Worm (Caenorhabditis elegans): ENCODE results near the gene lat-1.

lat-1 gene

ce11 chrII:8890530-8890929 is 6.1 kb upstream of the lat-1 start:
- TF ChIP-seq hlh-11 (tag; optimal IDR thresholded peaks at IDR 0.05) (no peak), F49E8.2 (tag; optimal IDR thresholded peaks at IDR 0.05; ENCODE audit: borderline replicate concordance) (no peak), set-16 (GFP tag; IDR thresholded peaks at IDR 0.05) (no peak), daf-12 (tag; optimal IDR thresholded peaks at IDR 0.05) (no peak), egl-27 (tag; optimal IDR thresholded peaks at IDR 0.05) (no peak), Y5F2A.4 (GFP tag; optimal IDR thresholded peaks at IDR 0.05) (no peak), nhr-41 (GFP tag; IDR thresholded peaks at IDR 0.05) (no peak), cey-2 (tag; optimal IDR thresholded peaks at IDR 0.05; ENCODE audit: borderline replicate concordance, insufficient read depth) (no peak), snpc-4 (tag; optimal IDR thresholded peaks at IDR 0.05) (no peak), F26F4.8 (GFP tag; conservative IDR thresholded peaks at IDR 0.05) (no peak), lir-3 (tag; optimal IDR thresholded peaks at IDR 0.05) (no peak), dmd-8 (GFP tag; IDR thresholded peaks at IDR 0.05) (no peak), php-3 (GFP tag; IDR thresholded peaks at IDR 0.05) (no peak), lin-29 (GFP tag; IDR thresholded peaks at IDR 0.05) (no peak), tag-97 (GFP tag; IDR thresholded peaks at IDR 0.05) (no peak), zfp-3 (GFP tag; conservative IDR thresholded peaks at IDR 0.05) (no peak), jun-1 (tag; optimal IDR thresholded peaks at IDR 0.05) (no peak), spr-3 (GFP tag; optimal IDR thresholded peaks at IDR 0.05) (no peak)

DNA sequence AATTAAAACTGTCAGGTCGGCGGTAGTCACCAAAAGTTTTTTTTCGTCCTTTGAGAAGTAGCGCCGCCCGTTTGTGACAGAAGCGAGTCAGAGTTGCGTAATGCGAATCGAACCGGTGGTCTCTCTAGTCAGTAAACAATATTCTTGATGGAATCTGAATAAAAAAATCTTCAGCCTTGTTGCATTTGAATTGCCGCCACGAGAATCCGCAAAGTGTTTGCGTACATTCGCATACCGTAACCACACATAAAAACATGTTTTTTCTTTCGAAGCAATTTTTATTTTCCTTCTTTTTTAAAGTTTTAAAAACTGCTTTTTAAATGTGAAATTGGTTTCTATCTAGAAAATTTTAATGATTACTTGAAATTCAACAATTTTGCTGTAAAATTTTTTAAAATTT is 5.6 kb upstream of the lat-1 start:
- TF ChIP-seq lsy-2 (tag; optimal IDR thresholded peaks at IDR 0.05) (peak in 1 of 2 experiments; percentile 52), sdz-12 (GFP tag; optimal IDR thresholded peaks at IDR 0.05) (no peak), dpl-1 (GFP tag; optimal IDR thresholded peaks at IDR 0.05) (peak; percentile 17), attf-4 (tag; optimal IDR thresholded peaks at IDR 0.05) (no peak)

DNA sequence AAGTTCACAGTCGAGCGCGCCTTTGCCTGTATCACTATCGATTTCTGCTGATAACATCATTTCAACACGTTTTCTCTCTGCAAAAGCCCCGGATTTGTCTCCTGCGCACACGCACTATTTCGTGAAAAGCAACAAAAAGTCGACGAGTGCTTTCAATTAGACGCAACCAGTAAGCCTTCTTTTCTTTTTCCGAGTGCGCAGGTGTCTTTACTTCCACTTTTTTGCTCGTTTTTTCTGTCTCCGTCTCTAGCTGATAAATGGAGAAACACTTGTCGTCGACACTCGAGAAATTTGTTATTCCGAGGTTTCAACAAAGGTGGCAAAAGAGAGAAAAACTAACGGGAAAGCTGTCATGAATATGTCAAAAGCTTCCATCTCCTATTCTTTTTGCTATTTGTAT is 5.0 kb upstream of the lat-1 start:
- TF ChIP-seq daf-16 (GFP tag; optimal IDR thresholded peaks at IDR 0.05) (no peak), daf-16 (tag; optimal IDR thresholded peaks at IDR 0.05) (peak; percentile 17), egl-27 (tag; optimal IDR thresholded peaks at IDR 0.05) (no peak), mxl-3 (GFP tag; optimal IDR thresholded peaks at IDR 0.05) (peak; percentile 8), nhr-11 (tag; optimal IDR thresholded peaks at IDR 0.05) (no peak), F37D6.2 (tag; optimal IDR thresholded peaks at IDR 0.05) (no peak), hmg-1.1 (GFP tag; IDR thresholded peaks at IDR 0.05) (no peak), dmd-6 (GFP tag; IDR thresholded peaks at IDR 0.05) (peak; percentile 24; the same call in 1 of the 2 replicates), mxl-2 (GFP tag; conservative IDR thresholded peaks at IDR 0.05) (no peak), ama-1 (optimal IDR thresholded peaks at IDR 0.05) (no peak), mes-2 (tag; optimal IDR thresholded peaks at IDR 0.05; ENCODE audit: poor library complexity, severe bottlenecking) (no peak), ZK337.2 (GFP tag; IDR thresholded peaks at IDR 0.05) (no peak), hlh-11 (tag; optimal IDR thresholded peaks at IDR 0.05) (peak; percentile 34), tag-97 (GFP tag; IDR thresholded peaks at IDR 0.05) (no peak)

ce11 chrII:8895398-8895797 is 1.2 kb upstream of the lat-1 start:
- no peak for TF ChIP-seq egl-43 (GFP tag; IDR thresholded peaks at IDR 0.05)

DNA sequence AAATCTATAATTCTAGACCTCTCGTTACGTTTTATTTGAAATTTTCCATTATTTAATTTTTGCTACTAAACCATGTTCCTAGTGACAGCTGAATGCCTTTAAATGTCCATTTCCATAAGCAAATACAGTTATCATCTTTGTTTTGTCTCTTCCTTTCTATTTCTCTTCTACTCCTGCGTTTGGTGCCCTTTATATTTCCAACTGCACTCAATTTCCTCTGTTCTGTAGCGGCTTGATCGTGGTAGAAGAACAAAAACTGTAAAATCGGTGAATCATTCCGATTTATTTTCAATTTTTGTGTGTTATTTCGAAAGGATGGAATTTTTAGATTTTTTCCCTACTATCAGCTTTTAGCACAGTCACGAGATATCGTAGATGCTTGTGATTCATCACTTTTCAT is 746 bp upstream of the lat-1 start:
- TF ChIP-seq set-16 (GFP tag; IDR thresholded peaks at IDR 0.05) (no peak), spr-3 (GFP tag; optimal IDR thresholded peaks at IDR 0.05) (no peak), aha-1 (tag) (peak; percentile 75), spr-1 (tag; optimal IDR thresholded peaks at IDR 0.05) (no peak), saeg-2 (GFP tag; IDR thresholded peaks at IDR 0.05) (no peak), pqm-1 (tag; optimal IDR thresholded peaks at IDR 0.05) (peak; percentile 9), dve-1 (tag; optimal IDR thresholded peaks at IDR 0.05; ENCODE audit: insufficient read depth) (peak; percentile 36), ceh-20 (GFP tag; IDR thresholded peaks at IDR 0.05) (no peak), skn-1 (tag; optimal IDR thresholded peaks at IDR 0.05) (no peak), fos-1 (tag; optimal IDR thresholded peaks at IDR 0.05) (no peak), zfp-3 (GFP tag; conservative IDR thresholded peaks at IDR 0.05) (no peak), ctbp-1 (GFP tag; IDR thresholded peaks at IDR 0.05) (no peak), T20F7.1 (GFP tag; optimal IDR thresholded peaks at IDR 0.05) (no peak), pha-4 (GFP tag; IDR thresholded peaks at IDR 0.05) (no peak), pha-4 (tag; optimal IDR thresholded peaks at IDR 0.05) (no peak), hmg-1.1 (GFP tag; IDR thresholded peaks at IDR 0.05) (no peak), ceh-44 (GFP tag; IDR thresholded peaks at IDR 0.05) (no peak), dmd-6 (GFP tag; IDR thresholded peaks at IDR 0.05) (no peak)
